Worm (Caenorhabditis elegans) whole organism, late embryonic: ENCODE results near the gene metl-2.

Experiments
- T23F11.4 ChIP-seq: fragments of 200-800 bp; sonication (Bioruptor generic); optimal IDR thresholded peaks from 2 replicates; lab custom pipeline; 2018; ENCODE audit warnings: mild to moderate bottlenecking, missing genetic modification characterization, missing compliant biosample characterization
- Y22D7AL.16 ChIP-seq: sonication (generic microtip); optimal IDR thresholded peaks from 2 replicates; lab custom pipeline; 2016; ENCODE audit warnings: missing genetic modification characterization, missing compliant biosample characterization
- ceh-14 ChIP-seq: sonication (generic microtip); optimal IDR thresholded peaks from 2 replicates; lab custom pipeline; 2016; ENCODE audit warnings: missing genotype, missing genetic modification characterization, missing compliant biosample characterization
- ceh-18 ChIP-seq: sonication (generic microtip); optimal IDR thresholded peaks from 2 replicates; lab custom pipeline; 2016; ENCODE audit warnings: missing genetic modification characterization, missing compliant biosample characterization
- ceh-19 ChIP-seq: fragments of 200-800 bp; sonication (Bioruptor generic); optimal IDR thresholded peaks from 2 replicates; lab custom pipeline; 2018; ENCODE audit warnings: mild to moderate bottlenecking, missing genetic modification characterization, missing compliant biosample characterization
- ceh-2 ChIP-seq: sonication (generic microtip); optimal IDR thresholded peaks from 2 replicates; lab custom pipeline; 2016; ENCODE audit warnings: missing genotype, missing genetic modification characterization, missing compliant biosample characterization
- ceh-22 ChIP-seq: sonication (generic microtip); optimal IDR thresholded peaks from 2 replicates; lab custom pipeline; 2017; ENCODE audit warnings: missing biosample characterization, missing genetic modification characterization
- ceh-31 ChIP-seq: sonication (generic microtip); optimal IDR thresholded peaks from 2 replicates; lab custom pipeline; 2016; ENCODE audit warnings: missing genetic modification characterization, missing compliant biosample characterization
- ceh-48 ChIP-seq: sonication (generic microtip); optimal IDR thresholded peaks from 2 replicates; lab custom pipeline; 2016; ENCODE audit warnings: missing genetic modification characterization, inconsistent platforms, missing compliant biosample characterization
- ceh-6 ChIP-seq: fragments of 200-800 bp; sonication (Bioruptor generic); optimal IDR thresholded peaks from 2 replicates; lab custom pipeline; 2018; ENCODE audit warnings: mild to moderate bottlenecking, missing genetic modification characterization, missing compliant biosample characterization
- dmd-4 ChIP-seq: sonication (generic microtip); optimal IDR thresholded peaks from 2 replicates; lab custom pipeline; 2016; ENCODE audit warnings: borderline replicate concordance, missing genetic modification characterization, missing compliant biosample characterization
- elt-4 ChIP-seq: sonication (generic microtip); optimal IDR thresholded peaks from 2 replicates; lab custom pipeline; 2016; ENCODE audit warnings: missing genetic modification characterization, missing compliant biosample characterization
- eyg-1 ChIP-seq: sonication (generic microtip); optimal IDR thresholded peaks from 2 replicates; lab custom pipeline; 2016; ENCODE audit warnings: missing genotype, missing genetic modification characterization, missing compliant biosample characterization
- hlh-15 ChIP-seq: sonication (generic microtip); optimal IDR thresholded peaks from 2 replicates; lab custom pipeline; 2016; ENCODE audit warnings: missing genetic modification characterization, missing compliant biosample characterization
- lin-11 ChIP-seq: fragments of 200-800 bp; sonication (Bioruptor generic); optimal IDR thresholded peaks from 2 replicates; lab custom pipeline; 2018; ENCODE audit warnings: mild to moderate bottlenecking, missing genetic modification characterization, missing compliant biosample characterization
- nfya-1 ChIP-seq: sonication (generic microtip); optimal IDR thresholded peaks from 2 replicates; lab custom pipeline; 2017; ENCODE audit warnings: missing genetic modification characterization, mild to moderate bottlenecking, missing compliant biosample characterization, antibody characterized with exemption, moderate library complexity
- nhr-11 ChIP-seq: fragments of 150-350 bp; optimal IDR thresholded peaks from 2 replicates; lab custom pipeline; 2014; ENCODE audit warnings: missing biosample characterization, missing genetic modification characterization
- odd-2 ChIP-seq: sonication (generic microtip); optimal IDR thresholded peaks from 2 replicates; lab custom pipeline; 2017; ENCODE audit warnings: antibody characterized with exemption, mild to moderate bottlenecking, missing genetic modification characterization, missing compliant biosample characterization
- pat-9 ChIP-seq: fragments of 200-800 bp; sonication (Bioruptor generic); optimal IDR thresholded peaks from 2 replicates; lab custom pipeline; 2018; ENCODE audit warnings: mild to moderate bottlenecking, missing genetic modification characterization, moderate library complexity, missing compliant biosample characterization
- pha-2 ChIP-seq: sonication (generic microtip); optimal IDR thresholded peaks from 2 replicates; lab custom pipeline; 2017; ENCODE audit warnings: mild to moderate bottlenecking, missing genetic modification characterization, missing compliant biosample characterization
- pha-4 ChIP-seq: fragments of 150-350 bp; optimal IDR thresholded peaks from 2 replicates; lab custom pipeline; 2018; ENCODE audit warnings: missing biosample characterization, missing genetic modification reagents, missing genetic modification characterization
- pqm-1 ChIP-seq: sonication (generic microtip); optimal IDR thresholded peaks from 2 replicates; lab custom pipeline; 2016; ENCODE audit warnings: missing genetic modification characterization, missing compliant biosample characterization
- ref-2 ChIP-seq: sonication (generic microtip); optimal IDR thresholded peaks from 2 replicates; lab custom pipeline; 2016; ENCODE audit warnings: missing genetic modification characterization, missing compliant biosample characterization
- rnt-1 ChIP-seq: sonication (generic microtip); optimal IDR thresholded peaks from 2 replicates; lab custom pipeline; 2016; ENCODE audit warnings: missing genetic modification characterization, missing compliant biosample characterization
- sox-2 ChIP-seq: fragments of 200-800 bp; sonication (Bioruptor generic); IDR thresholded peaks from 2 replicates; pipeline ENCODE4 v1.3.6; 2022; ENCODE audit warnings: missing genetic modification reagents, missing genetic modification characterization, missing compliant biosample characterization
- tbx-2 ChIP-seq: sonication (generic microtip); optimal IDR thresholded peaks from 2 replicates; lab custom pipeline; 2016; ENCODE audit warnings: missing genetic modification characterization, missing compliant biosample characterization
- ttx-3 ChIP-seq: sonication (generic microtip); optimal IDR thresholded peaks from 2 replicates; lab custom pipeline; 2016; ENCODE audit warnings: missing genetic modification reagents, missing genetic modification characterization, missing compliant biosample characterization
- unc-3 ChIP-seq, 2 experiments: fragments of 200-800 bp in 1 of 2; sonication (Bioruptor generic) in 1 of 2; sonication (generic microtip) in 1 of 2; conservative IDR thresholded peaks in 1 of 2; optimal IDR thresholded peaks in 1 of 2; 2 replicates each; pipeline versions ENCODE4 v1.3.6 to Lab custom; 2016 to 2022; ENCODE audit warnings: missing compliant biosample characterization in 2 of 2, missing genetic modification characterization in 2 of 2, missing genetic modification reagents in 1 of 2
- unc-42 ChIP-seq: sonication (generic microtip); optimal IDR thresholded peaks from 2 replicates; lab custom pipeline; 2016; ENCODE audit warnings: missing genotype, missing genetic modification characterization, missing compliant biosample characterization
- unc-55 ChIP-seq: sonication (generic microtip); optimal IDR thresholded peaks from 2 replicates; lab custom pipeline; 2017; ENCODE audit warnings: missing biosample characterization, missing genetic modification reagents, missing genetic modification characterization
- zip-5 ChIP-seq: sonication (generic microtip); optimal IDR thresholded peaks from 2 replicates; lab custom pipeline; 2016; ENCODE audit warnings: missing genetic modification characterization, missing compliant biosample characterization

metl-2 gene

ce11 chrII:14969320-14969950 lies at the start of gene metl-2, which contains the start of the genes pole-4 and nsun-5:
Gene metl-2 (plus strand): TSS chrII:14969900.
Gene pole-4 (minus strand): TSS chrII:14969354.
Gene nsun-5 (plus strand): TSS chrII:14969617.
- TF ChIP-seq tbx-2 (tag; lab: Kevin White, UChicago) (peak; percentile 13), nfya-1 (tag; lab: Kevin White, UChicago) (peak; percentile 6), unc-42 (peak; percentile 77), ceh-48 (tag; lab: Kevin White, UChicago) (no peak), ceh-2 (tag; lab: Kevin White, UChicago) (no peak), ref-2 (tag; lab: Kevin White, UChicago) (no peak), pha-2 (tag; lab: Kevin White, UChicago) (no peak), ceh-31 (tag; lab: Kevin White, UChicago) (peak; percentile 32), sox-2 (GFP tag; lab: Robert Waterston, UW) (no peak), hlh-15 (tag; lab: Kevin White, UChicago) (no peak), zip-5 (no peak), ceh-6 (GFP tag; lab: Kevin White, UChicago) (no peak), unc-55 (GFP tag; lab: Kevin White, UChicago) (no peak)

DNA sequence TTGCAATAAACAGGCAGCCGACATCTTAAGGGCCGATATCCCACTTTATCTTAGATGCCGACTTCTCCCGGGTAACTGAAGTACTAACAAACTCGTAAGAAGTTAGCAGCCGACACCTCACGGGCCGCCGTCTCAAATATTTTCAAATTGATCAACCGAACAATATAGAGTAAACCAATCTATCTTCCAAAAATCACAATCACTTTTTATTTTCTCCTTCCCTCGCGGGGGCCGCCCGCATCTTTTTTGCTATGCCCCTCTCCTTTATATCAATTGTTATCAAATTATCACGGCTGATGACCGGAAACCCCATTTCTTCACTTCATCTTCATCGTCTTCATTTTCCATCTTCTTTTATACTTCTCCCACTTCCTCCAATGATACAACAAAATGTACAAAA lies 40.9 kb upstream of the metl-2 start:
- TF ChIP-seq ceh-2 (tag; lab: Kevin White, UChicago) (no peak), ceh-19 (GFP tag; lab: Kevin White, UChicago) (no peak), ceh-6 (GFP tag; lab: Kevin White, UChicago) (no peak), ttx-3 (tag; lab: Kevin White, UChicago) (no peak), eyg-1 (tag; lab: Kevin White, UChicago) (no peak), nhr-11 (tag; lab: Kevin White, UChicago) (no peak), ceh-31 (tag; lab: Kevin White, UChicago) (no peak), Y22D7AL.16 (tag; lab: Kevin White, UChicago) (no peak), T23F11.4 (GFP tag; lab: Kevin White, UChicago) (no peak), rnt-1 (tag; lab: Kevin White, UChicago) (no peak), pat-9 (tag; lab: Kevin White, UChicago) (no peak), ceh-22 (tag; lab: Kevin White, UChicago) (no peak), pqm-1 (tag; lab: Kevin White, UChicago) (no peak), zip-5 (no peak), dmd-4 (tag; lab: Kevin White, UChicago) (no peak), ceh-18 (tag; lab: Kevin White, UChicago) (no peak)

- TF ChIP-seq pha-4 (tag; lab: Kevin White, UChicago) = no peak
- TF ChIP-seq ref-2 (tag; lab: Kevin White, UChicago) = no peak
- no peak for TF ChIP-seq elt-4 (tag; lab: Kevin White, UChicago)
- no peak for TF ChIP-seq hlh-15 (tag; lab: Kevin White, UChicago)
- TF ChIP-seq unc-3 (GFP tag; conservative IDR thresholded peaks at IDR 0.05; lab: Robert Waterston, UW) = no peak
- no peak for TF ChIP-seq unc-3 (tag; optimal IDR thresholded peaks at IDR 0.05; lab: Kevin White, UChicago)
These were observed 34.1 kb upstream of the metl-2 start for ce11 chrII:14935431-14936071.

- peak; percentile 97 for TF ChIP-seq unc-42
- no peak for TF ChIP-seq lin-11
These were observed 31.4 kb upstream of the metl-2 start for ce11 chrII:14938319-14938718.

DNA sequence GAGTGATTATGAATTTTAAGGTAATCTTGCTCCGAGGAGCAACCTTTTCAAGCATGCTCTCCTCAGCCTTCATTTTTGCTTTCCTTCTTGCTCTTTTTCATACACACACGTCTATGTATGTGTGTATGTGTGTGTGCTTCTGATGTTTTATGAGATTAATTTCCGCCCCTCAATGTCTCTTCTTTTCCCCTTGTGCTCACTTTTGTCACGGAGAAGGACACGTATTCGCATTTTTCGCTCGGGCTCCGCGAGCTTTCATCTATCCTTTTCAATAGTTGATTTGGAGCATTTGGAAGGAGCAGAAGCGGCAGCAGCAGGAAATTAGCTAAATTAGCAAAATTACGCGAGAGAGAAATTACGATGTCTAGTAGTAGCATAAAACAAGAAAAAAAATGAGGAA lies 29.4 kb upstream of the metl-2 start:
- TF ChIP-seq odd-2 (tag; lab: Kevin White, UChicago) = no peak
- TF ChIP-seq unc-42 = peak; percentile 74
- peak; percentile 19 for TF ChIP-seq ceh-14 (tag; lab: Kevin White, UChicago)
- TF ChIP-seq, all 69 proteins: peak for 2
